Worm (Caenorhabditis elegans): Measurements from ENCODE around the gene C49C3.6.

DNA sequence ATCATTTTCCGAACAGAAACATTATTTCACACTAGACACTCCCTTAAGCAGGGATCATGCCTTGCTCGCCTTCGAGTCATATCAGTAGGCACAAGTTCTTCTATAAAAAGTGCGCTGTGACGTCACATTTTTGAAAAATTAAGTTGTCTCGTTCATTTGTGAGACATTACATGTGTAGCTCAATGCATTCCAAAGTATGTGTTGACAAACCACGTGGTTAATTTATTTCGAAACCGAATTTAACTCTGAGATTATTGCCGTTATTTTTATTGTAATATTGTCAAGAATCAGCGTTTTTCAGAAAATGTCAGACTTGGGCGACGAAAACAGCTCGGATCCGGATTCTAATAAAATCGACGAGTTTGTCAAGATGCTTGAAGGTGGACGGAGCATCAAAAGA, 36.8 kb upstream of the C49C3.6 start, which contains the start of gene T28F3.5:
- TF ChIP-seq elt-2 (tag; optimal IDR thresholded peaks at IDR 0.05) (no peak), pqm-1 (tag; optimal IDR thresholded peaks at IDR 0.05) (no peak)

All from whole organism, late embryonic.